Worm (Caenorhabditis elegans): ENCODE measurements around the gene F20H11.4.

F20H11.4 gene

ce11 chrIII:6625317-6625716 is 16.9 kb downstream of the F20H11.4 start (continued):
- TF ChIP-seq snpc-1.3 (tag; optimal IDR thresholded peaks at IDR 0.05; ENCODE audit: insufficient read depth) = no peak
- TF ChIP-seq atf-7 (tag; optimal IDR thresholded peaks at IDR 0.05) = no peak
- no peak for TF ChIP-seq snpc-4 (GFP tag; optimal IDR thresholded peaks at IDR 0.05)
- TF ChIP-seq snpc-4 (tag; optimal IDR thresholded peaks at IDR 0.05) = peak in 1 of 4 experiments; percentile 80
- TF ChIP-seq aptf-3 (GFP tag; IDR thresholded peaks at IDR 0.05) = no peak
- TF ChIP-seq efl-1 (GFP tag; optimal IDR thresholded peaks at IDR 0.05) = peak; percentile 77
- TF ChIP-seq attf-5 (GFP tag; optimal IDR thresholded peaks at IDR 0.05) = peak; percentile 72
- TF ChIP-seq F37B4.10 (GFP tag; IDR thresholded peaks at IDR 0.05) = no peak
- TF ChIP-seq ztf-28 (GFP tag; IDR thresholded peaks at IDR 0.05) = 0 out of 2 replicates have a peak, but pooled peaks have one; percentile 61
- no peak for TF ChIP-seq K12H6.12 (tag; optimal IDR thresholded peaks at IDR 0.05)
- TF ChIP-seq F33H1.4 (GFP tag; IDR thresholded peaks at IDR 0.05) = peak; percentile 77
- TF ChIP-seq F57A8.1 (GFP tag; optimal IDR thresholded peaks at IDR 0.05) = no peak
- no peak for TF ChIP-seq bed-2 (GFP tag; IDR thresholded peaks at IDR 0.05)
- no peak for TF ChIP-seq nhr-90 (tag; optimal IDR thresholded peaks at IDR 0.05)

ce11 chrIII:6626291-6626690 is 17.9 kb downstream of the F20H11.4 start:
- TF ChIP-seq rcor-1 (GFP tag; IDR thresholded peaks at IDR 0.05) = 0 out of 2 replicates have a peak, but pooled peaks have one; percentile 12
- peak; percentile 81 for TF ChIP-seq ceh-100 (GFP tag; IDR thresholded peaks at IDR 0.05)
- 0 out of 2 replicates have a peak, but pooled peaks have one; percentile 11 for TF ChIP-seq madf-8 (GFP tag; conservative IDR thresholded peaks at IDR 0.05)
- TF ChIP-seq ztf-25 (GFP tag; IDR thresholded peaks at IDR 0.05) = peak; percentile 61; the same call in 1 of the 2 replicates
- 0 out of 2 replicates have a peak, but pooled peaks have one; percentile 20 for TF ChIP-seq mcd-1 (GFP tag; IDR thresholded peaks at IDR 0.05)
- TF ChIP-seq ztf-28 (GFP tag; IDR thresholded peaks at IDR 0.05) = 0 out of 2 replicates have a peak, but pooled peaks have one; percentile 34
- 0 out of 2 replicates have a peak, but pooled peaks have one; percentile 15 for TF ChIP-seq attf-3 (GFP tag; conservative IDR thresholded peaks at IDR 0.05)
- TF ChIP-seq dox-1 (GFP tag; IDR thresholded peaks at IDR 0.05) = peak; percentile 60
- peak; percentile 25 for TF ChIP-seq xnd-1 (tag; optimal IDR thresholded peaks at IDR 0.05)
- TF ChIP-seq D2030.7 (GFP tag; IDR thresholded peaks at IDR 0.05) = peak; percentile 59

ce11 chrIII:6627876-6628275 is 19.5 kb downstream of the F20H11.4 start:
- peak; percentile 51; the same call in 1 of the 2 replicates for TF ChIP-seq mcd-1 (GFP tag; IDR thresholded peaks at IDR 0.05)

- peak; percentile 20; the same call in 1 of the 2 replicates for TF ChIP-seq hmg-1.2 (GFP tag; IDR thresholded peaks at IDR 0.05)
- peak; percentile 32; the same call in 1 of the 2 replicates for TF ChIP-seq mcd-1 (GFP tag; IDR thresholded peaks at IDR 0.05)
- 0 out of 2 replicates have a peak, but pooled peaks have one; percentile 19 for TF ChIP-seq dox-1 (GFP tag; IDR thresholded peaks at IDR 0.05)
- TF ChIP-seq lin-26 (GFP tag; IDR thresholded peaks at IDR 0.05) = peak; percentile 65; the same call in 1 of the 2 replicates
- peak; percentile 37 for TF ChIP-seq madf-6 (GFP tag; IDR thresholded peaks at IDR 0.05)
- 0 out of 2 replicates have a peak, but pooled peaks have one; percentile 69 for TF ChIP-seq cebp-2 (GFP tag; IDR thresholded peaks at IDR 0.05)
- 0 out of 2 replicates have a peak, but pooled peaks have one; percentile 17 for TF ChIP-seq ceh-100 (GFP tag; IDR thresholded peaks at IDR 0.05)
- TF ChIP-seq ztf-25 (GFP tag; IDR thresholded peaks at IDR 0.05) = 0 out of 2 replicates have a peak, but pooled peaks have one; percentile 14
Observed at ce11 chrIII:6628769-6629168, 20.3 kb downstream of the F20H11.4 start.

ce11 chrIII:6639028-6639427 is 30.6 kb downstream of the F20H11.4 start:
- TF ChIP-seq T26A5.8 (tag; optimal IDR thresholded peaks at IDR 0.05) (no peak), F23B12.7 (tag; optimal IDR thresholded peaks at IDR 0.05; ENCODE audit: insufficient read depth) (no peak), T07F8.4 (tag; optimal IDR thresholded peaks at IDR 0.05) (no peak), sdz-38 (tag; optimal IDR thresholded peaks at IDR 0.05) (no peak), B0035.1 (tag; optimal IDR thresholded peaks at IDR 0.05) (no peak), F52B5.7 (tag; optimal IDR thresholded peaks at IDR 0.05) (no peak), tlf-1 (GFP tag; optimal IDR thresholded peaks at IDR 0.05) (no peak), snpc-1.1 (tag; optimal IDR thresholded peaks at IDR 0.05; ENCODE audit: insufficient read depth) (no peak), F39B2.1 (GFP tag; IDR thresholded peaks at IDR 0.05) (no peak), K11D2.4 (GFP tag; IDR thresholded peaks at IDR 0.05) (no peak), hmg-20 (GFP tag; IDR thresholded peaks at IDR 0.05) (no peak), ceh-27 (GFP tag; optimal IDR thresholded peaks at IDR 0.05) (no peak), ztf-28 (GFP tag; IDR thresholded peaks at IDR 0.05) (no peak), K12H6.12 (tag; optimal IDR thresholded peaks at IDR 0.05) (no peak), madf-6 (GFP tag; IDR thresholded peaks at IDR 0.05) (no peak)
